Worm (Caenorhabditis elegans) whole organism, L1 larva: Measurements from ENCODE around the gene lim-4.

Experiments
- ces-1 ChIP-seq: fragments of 150-350 bp; optimal IDR thresholded peaks from 2 replicates; lab custom pipeline; 2014; ENCODE audit warnings: missing biosample characterization, missing genetic modification reagents, missing genetic modification characterization
- dsc-1 ChIP-seq: sonication (generic microtip); optimal IDR thresholded peaks from 2 replicates; lab custom pipeline; 2016; ENCODE audit warnings: mild to moderate bottlenecking, missing genetic modification characterization, missing compliant biosample characterization
- isw-1 ChIP-seq: fragments of 200-800 bp; sonication (Bioruptor generic); IDR thresholded peaks from 2 replicates; pipeline ENCODE4 v1.3.6; 2022; ENCODE audit warnings: missing genetic modification characterization, missing compliant biosample characterization
- lsy-2 ChIP-seq, 2 experiments: fragments of 150-350 bp; optimal IDR thresholded peaks; 2 replicates each; lab custom pipeline; 2014; ENCODE audit warnings: missing biosample characterization in 2 of 2, missing genetic modification characterization in 2 of 2
- mep-1 ChIP-seq: fragments of 150-350 bp; optimal IDR thresholded peaks from 2 replicates; lab custom pipeline; 2014; ENCODE audit warnings: missing biosample characterization, missing genetic modification characterization
- nhr-12 ChIP-seq: sonication (generic microtip); optimal IDR thresholded peaks from 2 replicates; lab custom pipeline; 2017; ENCODE audit warnings: missing biosample characterization, missing genetic modification characterization
- nhr-76 ChIP-seq: sonication (generic microtip); optimal IDR thresholded peaks from 2 replicates; lab custom pipeline; 2017; ENCODE audit warnings: missing biosample characterization, missing genetic modification characterization
- pqm-1 ChIP-seq: sonication (generic microtip); optimal IDR thresholded peaks from 3 replicates; lab custom pipeline; 2017; ENCODE audit warnings: missing biosample characterization, missing genetic modification characterization
- skn-1 ChIP-seq: fragments of 150-350 bp; optimal IDR thresholded peaks from 2 replicates; lab custom pipeline; 2014; ENCODE audit warnings: missing biosample characterization, missing genetic modification characterization
- snpc-4 ChIP-seq: fragments of 150-350 bp; optimal IDR thresholded peaks from 2 replicates; lab custom pipeline; 2014; ENCODE audit warnings: missing biosample characterization, missing genetic modification characterization
- tbx-2 ChIP-seq: sonication (generic microtip); optimal IDR thresholded peaks from 2 replicates; lab custom pipeline; 2016; ENCODE audit warnings: missing genetic modification characterization, missing compliant biosample characterization
- unc-30 ChIP-seq: sonication (generic microtip); optimal IDR thresholded peaks from 2 replicates; lab custom pipeline; 2017; ENCODE audit warnings: missing biosample characterization, missing genetic modification characterization
- unc-62 ChIP-seq: fragments of 150-350 bp; optimal IDR thresholded peaks from 2 replicates; lab custom pipeline; 2014; ENCODE audit warnings: missing biosample characterization, missing genetic modification reagents, missing genetic modification characterization
- zip-4 ChIP-seq: fragments of 200-800 bp; sonication (Bioruptor generic); optimal IDR thresholded peaks from 2 replicates; lab custom pipeline; 2018; ENCODE audit warnings: mild to moderate bottlenecking, missing genetic modification characterization, moderate library complexity, missing compliant biosample characterization

ce11 chrX:3867760-3868159 lies 5.6 kb downstream of the lim-4 start:
- TF ChIP-seq skn-1 (no peak), lsy-2 (tag; optimal IDR thresholded peaks at IDR 0.05; lab: Kevin White, UChicago) (peak in 1 of 2 experiments; percentile 4), zip-4 (GFP tag; lab: Kevin White, UChicago) (no peak), unc-30 (tag; lab: Kevin White, UChicago) (no peak), nhr-12 (no peak), snpc-4 (tag; lab: Kevin White, UChicago) (no peak), isw-1 (GFP tag; lab: Robert Waterston, UW) (no peak), mep-1 (tag; lab: Kevin White, UChicago) (peak; percentile 36), tbx-2 (tag; lab: Kevin White, UChicago) (no peak), dsc-1 (tag; lab: Kevin White, UChicago) (no peak), pqm-1 (tag; lab: Kevin White, UChicago) (no peak), unc-62 (GFP tag; lab: Kevin White, UChicago) (no peak), nhr-76 (tag; lab: Kevin White, UChicago) (no peak), ces-1 (GFP tag; lab: Kevin White, UChicago) (no peak)
